Fruit fly (Drosophila melanogaster) whole organism, embryonic: ENCODE results near the gene Fie.

Experiments used
- CG11696 ChIP-seq: fragments of 200-800 bp; sonication (Bioruptor generic); IDR thresholded peaks from 2 replicates; pipeline ENCODE4 v1.3.6; 2022; ENCODE audit warnings: missing biosample characterization, missing genetic modification characterization
- CG12155 ChIP-seq: fragments of 200-800 bp; sonication (Bioruptor generic); optimal IDR thresholded peaks from 3 replicates; lab custom pipeline; 2016; ENCODE audit warnings: missing biosample characterization, missing genetic modification characterization
- CG12236 ChIP-seq: fragments of 200-800 bp; sonication (Bioruptor generic); optimal IDR thresholded peaks from 2 replicates; lab custom pipeline; 2016; ENCODE audit warnings: missing biosample characterization, missing genetic modification characterization
- CG13775 ChIP-seq: fragments of 200-800 bp; sonication (Bioruptor generic); optimal IDR thresholded peaks from 3 replicates; lab custom pipeline; 2017; ENCODE audit warnings: missing biosample characterization, mild to moderate bottlenecking, missing genetic modification characterization
- CG14441 ChIP-seq: fragments of 200-800 bp; sonication (Bioruptor generic); IDR thresholded peaks from 2 replicates; pipeline ENCODE4 v1.3.6; 2022; ENCODE audit warnings: missing biosample characterization, missing genetic modification characterization
- CG14710 ChIP-seq: fragments of 200-800 bp; sonication (Bioruptor generic); optimal IDR thresholded peaks from 3 replicates; lab custom pipeline; 2019; ENCODE audit warnings: missing biosample characterization, mild to moderate bottlenecking, missing genetic modification characterization, moderate library complexity
- CG15011 ChIP-seq: fragments of 200-800 bp; sonication (Bioruptor generic); optimal IDR thresholded peaks from 3 replicates; lab custom pipeline; 2018; ENCODE audit warnings: missing biosample characterization, mild to moderate bottlenecking, missing genetic modification characterization
- CG15479 ChIP-seq: fragments of 200-800 bp; sonication (Bioruptor generic); optimal IDR thresholded peaks from 3 replicates; lab custom pipeline; 2019; ENCODE audit warnings: missing biosample characterization, mild to moderate bottlenecking, missing genetic modification characterization, moderate library complexity
- CG15601 ChIP-seq: fragments of 200-800 bp; sonication (Bioruptor generic); optimal IDR thresholded peaks from 3 replicates; lab custom pipeline; 2019; ENCODE audit warnings: missing biosample characterization, mild to moderate bottlenecking, missing genetic modification characterization, moderate library complexity
- CG15696 ChIP-seq: fragments of 200-800 bp; sonication (Bioruptor generic); optimal IDR thresholded peaks from 2 replicates; lab custom pipeline; 2019; ENCODE audit warnings: missing biosample characterization, mild to moderate bottlenecking, missing genetic modification characterization, moderate library complexity
- CG17385 ChIP-seq: fragments of 200-800 bp; sonication (Bioruptor generic); optimal IDR thresholded peaks from 3 replicates; lab custom pipeline; 2018; ENCODE audit warnings: missing biosample characterization, mild to moderate bottlenecking, missing genetic modification characterization
- CG1832 ChIP-seq: fragments of 200-800 bp; sonication (Bioruptor generic); optimal IDR thresholded peaks from 2 replicates; lab custom pipeline; 2017; ENCODE audit warnings: missing biosample characterization, mild to moderate bottlenecking, missing genetic modification characterization, inconsistent platforms
- CG18764 ChIP-seq: fragments of 200-800 bp; sonication (Bioruptor generic); optimal IDR thresholded peaks from 3 replicates; lab custom pipeline; 2016; ENCODE audit warnings: missing biosample characterization, missing genetic modification characterization
- CG32772 ChIP-seq: fragments of 200-800 bp; sonication (Bioruptor generic); IDR thresholded peaks from 2 replicates; pipeline ENCODE4 v1.3.6; 2022; ENCODE audit warnings: missing biosample characterization, missing genetic modification characterization
- CG33213 ChIP-seq: fragments of 200-800 bp; sonication (Bioruptor generic); optimal IDR thresholded peaks from 3 replicates; lab custom pipeline; 2016; ENCODE audit warnings: missing biosample characterization, missing genetic modification characterization
- CG6272 ChIP-seq: fragments of 200-800 bp; sonication (Bioruptor generic); IDR thresholded peaks from 2 replicates; pipeline ENCODE4 v1.3.6; 2022; ENCODE audit warnings: missing biosample characterization, missing genetic modification characterization
- CG6765 ChIP-seq: fragments of 200-800 bp; sonication (Bioruptor generic); optimal IDR thresholded peaks from 3 replicates; lab custom pipeline; 2017; ENCODE audit warnings: missing biosample characterization, mild to moderate bottlenecking, missing genetic modification characterization
- CG7745 ChIP-seq: fragments of 200-800 bp; sonication (Bioruptor generic); optimal IDR thresholded peaks from 2 replicates; lab custom pipeline; 2018; ENCODE audit warnings: missing biosample characterization, mild to moderate bottlenecking, missing genetic modification characterization, moderate library complexity
- CG7839 ChIP-seq: fragments of 200-800 bp; sonication (Bioruptor generic); optimal IDR thresholded peaks from 3 replicates; lab custom pipeline; 2018; ENCODE audit warnings: missing biosample characterization, mild to moderate bottlenecking, missing genetic modification characterization, moderate library complexity
- CG8089 ChIP-seq: fragments of 200-800 bp; sonication (Bioruptor generic); optimal IDR thresholded peaks from 3 replicates; lab custom pipeline; 2016; ENCODE audit warnings: missing biosample characterization, missing genetic modification characterization
- Dbx ChIP-seq: fragments of 200-800 bp; sonication (Bioruptor generic); IDR thresholded peaks from 3 replicates; pipeline ENCODE4 v1.3.6; 2022; ENCODE audit warnings: missing biosample characterization, missing genetic modification characterization
- E2f2 ChIP-seq: fragments of 200-800 bp; sonication (Bioruptor generic); IDR thresholded peaks from 2 replicates; pipeline ENCODE4 v1.3.6; 2022; ENCODE audit warnings: missing biosample characterization, missing genetic modification characterization
- Eip74EF ChIP-seq, 2 experiments: fragments of 200-800 bp in 1 of 2; fragments of >200 bp in 1 of 2; sonication (Bioruptor generic) in 1 of 2; optimal IDR thresholded peaks; 2 replicates each; lab custom pipeline; 2017 to 2019; ENCODE audit warnings: missing biosample characterization in 2 of 2, missing genetic modification characterization in 2 of 2, mild to moderate bottlenecking in 1 of 2, moderate library complexity in 1 of 2
- Meics ChIP-seq: fragments of 200-800 bp; sonication (Bioruptor generic); optimal IDR thresholded peaks from 2 replicates; lab custom pipeline; 2017; ENCODE audit warnings: missing biosample characterization, mild to moderate bottlenecking, missing genetic modification characterization
- Nf-YA ChIP-seq: fragments of 200-800 bp; sonication (Bioruptor generic); IDR thresholded peaks from 2 replicates; pipeline ENCODE4 v1.3.6; 2022; ENCODE audit warnings: missing biosample characterization, missing genetic modification characterization
- Oli ChIP-seq: fragments of 200-800 bp; sonication (Bioruptor generic); optimal IDR thresholded peaks from 2 replicates; lab custom pipeline; 2018; ENCODE audit warnings: missing biosample characterization, mild to moderate bottlenecking, missing genetic modification characterization, moderate library complexity
- Six4 ChIP-seq: fragments of 200-800 bp; sonication (Bioruptor generic); optimal IDR thresholded peaks from 2 replicates; lab custom pipeline; 2016; ENCODE audit warnings: missing biosample characterization, missing genetic modification characterization
- aop ChIP-seq: fragments of 200-800 bp; sonication (Bioruptor generic); IDR thresholded peaks from 2 replicates; pipeline ENCODE4 v1.3.6; 2022; ENCODE audit warnings: missing biosample characterization, missing genetic modification characterization
- bab2 ChIP-seq: fragments of 200-800 bp; sonication (Bioruptor generic); optimal IDR thresholded peaks from 2 replicates; lab custom pipeline; 2016; ENCODE audit warnings: missing biosample characterization, missing genetic modification characterization
- bigmax ChIP-seq: fragments of 200-800 bp; sonication (Bioruptor generic); optimal IDR thresholded peaks from 2 replicates; lab custom pipeline; 2018; ENCODE audit warnings: missing biosample characterization, mild to moderate bottlenecking, missing genetic modification characterization
- chm ChIP-seq: fragments of 200-800 bp; sonication (Bioruptor generic); IDR thresholded peaks from 2 replicates; pipeline ENCODE4 v1.3.6; 2022; ENCODE audit warnings: missing biosample characterization, missing genetic modification characterization
- crol ChIP-seq: fragments of 200-800 bp; sonication (Bioruptor generic); IDR thresholded peaks from 2 replicates; pipeline ENCODE4 v1.3.6; 2022; ENCODE audit warnings: missing biosample characterization, missing genetic modification characterization
- cwo ChIP-seq: fragments of 200-800 bp; sonication (Bioruptor generic); optimal IDR thresholded peaks from 3 replicates; lab custom pipeline; 2017; ENCODE audit warnings: missing biosample characterization, missing genetic modification characterization, mild to moderate bottlenecking, moderate library complexity, missing genetic modification reagents
- da ChIP-seq: fragments of 200-800 bp; sonication (Bioruptor generic); optimal IDR thresholded peaks from 2 replicates; lab custom pipeline; 2016; ENCODE audit warnings: missing biosample characterization, missing genetic modification characterization
- dmrt11E ChIP-seq: fragments of 200-800 bp; sonication (Bioruptor generic); optimal IDR thresholded peaks from 3 replicates; lab custom pipeline; 2018; ENCODE audit warnings: missing biosample characterization, mild to moderate bottlenecking, missing genetic modification characterization, moderate library complexity
- en ChIP-seq: fragments of 200-800 bp; sonication (Bioruptor generic); optimal IDR thresholded peaks from 2 replicates; lab custom pipeline; 2016; ENCODE audit warnings: missing biosample characterization, missing genetic modification characterization
- eyg ChIP-seq: fragments of 200-800 bp; sonication (Bioruptor generic); optimal IDR thresholded peaks from 3 replicates; lab custom pipeline; 2016; ENCODE audit warnings: missing biosample characterization, missing genetic modification characterization
- gem ChIP-seq: fragments of 200-800 bp; sonication (Bioruptor generic); optimal IDR thresholded peaks from 2 replicates; lab custom pipeline; 2019; ENCODE audit warnings: missing biosample characterization, mild to moderate bottlenecking, missing genetic modification characterization, moderate library complexity
- kah ChIP-seq: fragments of 200-800 bp; sonication (Bioruptor generic); optimal IDR thresholded peaks from 2 replicates; lab custom pipeline; 2018; ENCODE audit warnings: missing biosample characterization, mild to moderate bottlenecking, missing genetic modification characterization
- lov ChIP-seq, 2 experiments: fragments of 200-800 bp in 1 of 2; fragments of >200 bp in 1 of 2; sonication (Bioruptor generic) in 1 of 2; IDR thresholded peaks in 1 of 2; optimal IDR thresholded peaks in 1 of 2; 2 replicates in 1 of 2; 3 replicates in 1 of 2; pipeline versions ENCODE4 v1.3.6 to Lab custom; 2017 to 2022; ENCODE audit warnings: missing biosample characterization in 1 of 2, missing genetic modification characterization in 1 of 2
- nmo ChIP-seq: fragments of 200-800 bp; sonication (Bioruptor generic); optimal IDR thresholded peaks from 2 replicates; lab custom pipeline; 2018; ENCODE audit warnings: missing biosample characterization, mild to moderate bottlenecking, missing genetic modification characterization, moderate library complexity
- pfk ChIP-seq: fragments of 200-800 bp; sonication (Bioruptor generic); optimal IDR thresholded peaks from 2 replicates; lab custom pipeline; 2018; ENCODE audit warnings: missing biosample characterization, mild to moderate bottlenecking, missing genetic modification characterization, moderate library complexity
- ro ChIP-seq: fragments of 200-800 bp; sonication (Bioruptor generic); IDR thresholded peaks from 2 replicates; pipeline ENCODE4 v1.3.6; 2022; ENCODE audit warnings: missing biosample characterization, missing genetic modification characterization
- scrt ChIP-seq: fragments of 200-800 bp; sonication (Bioruptor generic); optimal IDR thresholded peaks from 2 replicates; lab custom pipeline; 2018; ENCODE audit warnings: missing biosample characterization, mild to moderate bottlenecking, missing genetic modification characterization, moderate library complexity
- sd ChIP-seq: fragments of 200-800 bp; sonication (Bioruptor generic); optimal IDR thresholded peaks from 3 replicates; lab custom pipeline; 2018; ENCODE audit warnings: missing biosample characterization, mild to moderate bottlenecking, missing genetic modification characterization, moderate library complexity
- shn ChIP-seq: fragments of 200-800 bp; sonication (Bioruptor generic); optimal IDR thresholded peaks from 3 replicates; lab custom pipeline; 2016; ENCODE audit warnings: missing biosample characterization, missing genetic modification characterization
- toy ChIP-seq: fragments of 200-800 bp; sonication (Bioruptor generic); IDR thresholded peaks from 2 replicates; pipeline ENCODE4 v1.3.6; 2022; ENCODE audit warnings: missing biosample characterization, missing genetic modification characterization
- tup ChIP-seq: fragments of 200-800 bp; sonication (Bioruptor generic); optimal IDR thresholded peaks from 2 replicates; lab custom pipeline; 2016; ENCODE audit warnings: missing biosample characterization, mild to moderate bottlenecking, missing genetic modification characterization, moderate library complexity

The Fie gene

DNA sequence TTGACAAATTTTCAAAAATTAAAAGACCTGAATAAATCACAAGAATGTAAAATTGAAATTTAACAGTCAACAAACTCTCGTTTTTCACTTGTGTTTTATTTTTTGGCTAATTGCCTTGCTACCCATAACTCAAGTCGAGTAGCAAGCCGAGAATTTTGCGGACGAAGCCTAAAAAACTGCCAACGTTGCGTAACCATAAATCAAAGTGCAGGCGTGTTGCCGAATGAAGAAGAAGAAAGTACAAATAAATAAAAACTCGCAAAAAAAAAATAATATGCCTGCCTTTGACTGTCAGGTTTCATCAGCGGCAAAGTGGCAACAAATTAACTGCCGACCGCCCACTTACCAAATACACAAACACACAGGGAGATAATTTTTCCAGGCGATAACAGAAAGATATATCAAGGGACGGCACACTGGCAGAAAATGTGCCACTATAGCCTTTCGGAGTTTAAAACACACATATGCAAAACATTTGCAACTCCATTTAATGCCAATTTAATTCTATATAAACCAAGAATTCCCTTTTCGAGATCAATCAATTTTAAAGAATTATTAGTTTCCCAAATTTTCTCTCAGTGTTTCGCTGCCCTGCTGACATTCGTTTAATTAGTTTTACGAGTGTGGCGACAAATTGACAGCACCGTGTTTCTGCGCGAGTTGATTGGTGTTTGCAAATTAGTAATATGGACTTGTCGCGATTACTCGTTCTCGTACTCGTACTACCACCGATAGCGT lies 36.0 kb downstream of the Fie start (continued):
- TF ChIP-seq CG6765 (GFP tag; lab: Kevin White, UChicago): peak; percentile 81
- TF ChIP-seq CG11696: peak; percentile 55
- no peak for TF ChIP-seq CG7745 (tag; lab: Kevin White, UChicago)
- TF ChIP-seq lov (optimal IDR thresholded peaks at IDR 0.05; lab: Kevin White, UChicago): no peak
- no peak for TF ChIP-seq lov (GFP tag; IDR thresholded peaks at IDR 0.05; lab: Robert Waterston, UW)
- TF ChIP-seq bab2 (GFP tag; lab: Kevin White, UChicago): peak; percentile 89
- peak; percentile 73 for TF ChIP-seq tup (GFP tag; lab: Kevin White, UChicago)
- peak; percentile 53 for TF ChIP-seq sd
- TF ChIP-seq da: peak; percentile 60
- TF ChIP-seq E2f2 (GFP tag; lab: Robert Waterston, UW): peak; percentile 64; the same call in 1 of the 2 replicates
- no peak for TF ChIP-seq bigmax (GFP tag; lab: Kevin White, UChicago)
- peak; percentile 87 for TF ChIP-seq scrt (GFP tag; lab: Kevin White, UChicago)
- TF ChIP-seq CG15011 (GFP tag; lab: Kevin White, UChicago): peak; percentile 84
- TF ChIP-seq Nf-YA (GFP tag; lab: Robert Waterston, UW): peak; percentile 80
- peak; percentile 67 for TF ChIP-seq eyg
- TF ChIP-seq CG14710 (tag; lab: Kevin White, UChicago): no peak
- TF ChIP-seq CG33213 (GFP tag; lab: Kevin White, UChicago): peak; percentile 74
- peak; percentile 55 for TF ChIP-seq Six4 (GFP tag; lab: Kevin White, UChicago)
- peak in 1 of 2 experiments; percentile 37 for TF ChIP-seq Eip74EF (GFP tag; optimal IDR thresholded peaks at IDR 0.05; lab: Kevin White, UChicago)
- TF ChIP-seq en (GFP tag; lab: Kevin White, UChicago): peak; percentile 41
- TF ChIP-seq CG13775 (GFP tag; lab: Kevin White, UChicago): peak; percentile 81
- TF ChIP-seq kah (GFP tag; lab: Kevin White, UChicago): peak; percentile 50
- TF ChIP-seq ro: peak; percentile 40
- TF ChIP-seq CG17385 (GFP tag; lab: Kevin White, UChicago): peak; percentile 87
- TF ChIP-seq CG15479 (GFP tag; lab: Kevin White, UChicago): peak; percentile 22
- peak; percentile 43 for TF ChIP-seq CG18764
- TF ChIP-seq crol: peak; percentile 39; the same call in 1 of the 2 replicates
- peak; percentile 78 for TF ChIP-seq CG32772
- TF ChIP-seq cwo (GFP tag; lab: Kevin White, UChicago): peak; percentile 89
- TF ChIP-seq nmo (GFP tag; lab: Kevin White, UChicago): peak; percentile 82
- peak; percentile 95 for TF ChIP-seq Dbx
- peak; percentile 55 for TF ChIP-seq shn (GFP tag; lab: Kevin White, UChicago)
- no peak for TF ChIP-seq CG1832
- TF ChIP-seq chm: peak; percentile 81
- TF ChIP-seq CG12236 (GFP tag; lab: Kevin White, UChicago): peak; percentile 35
- peak; percentile 73 for TF ChIP-seq CG6272 (GFP tag; lab: Robert Waterston, UW)
- TF ChIP-seq CG15601 (tag; lab: Kevin White, UChicago): peak; percentile 58
- TF ChIP-seq gem: peak; percentile 87
- TF ChIP-seq toy (GFP tag; lab: Robert Waterston, UW): peak; percentile 78
- TF ChIP-seq CG14441 (GFP tag; lab: Robert Waterston, UW): peak; percentile 88
- peak; percentile 88 for TF ChIP-seq CG12155 (GFP tag; lab: Kevin White, UChicago)
- TF ChIP-seq pfk: no peak
- peak; percentile 87 for TF ChIP-seq Oli
- TF ChIP-seq aop: no peak
- peak; percentile 93 for TF ChIP-seq Meics (GFP tag; lab: Kevin White, UChicago)
- TF ChIP-seq CG8089 (GFP tag; lab: Kevin White, UChicago): peak; percentile 57
- peak; percentile 50 for TF ChIP-seq CG15696 (tag; lab: Kevin White, UChicago)
- no peak for TF ChIP-seq dmrt11E (tag; lab: Kevin White, UChicago)
- peak; percentile 91 for TF ChIP-seq CG7839 (tag; lab: Kevin White, UChicago)
